Fruit fly (Drosophila melanogaster) whole organism, prepupa: ENCODE data around the gene Lsp1gamma.

Experiments used
- CG11902 ChIP-seq: fragments of 200-800 bp; sonication (Bioruptor generic); optimal IDR thresholded peaks from 3 replicates; lab custom pipeline; 2016; ENCODE audit warnings: missing biosample characterization, missing genetic modification characterization
- CG6276 ChIP-seq: fragments of 200-800 bp; sonication (Bioruptor generic); optimal IDR thresholded peaks from 2 replicates; lab custom pipeline; 2017; ENCODE audit warnings: missing biosample characterization, mild to moderate bottlenecking, missing genetic modification characterization
- CG8119 ChIP-seq: fragments of 200-800 bp; sonication (Bioruptor generic); IDR thresholded peaks from 3 replicates; pipeline ENCODE4 v1.3.6; 2022; ENCODE audit warnings: missing biosample characterization, missing genetic modification characterization
- Lpt ChIP-seq: fragments of 200-800 bp; sonication (Bioruptor generic); optimal IDR thresholded peaks from 3 replicates; lab custom pipeline; 2016; ENCODE audit warnings: missing biosample characterization, missing genetic modification characterization
- Sox14 ChIP-seq: fragments of 200-800 bp; sonication (Bioruptor generic); optimal IDR thresholded peaks from 3 replicates; lab custom pipeline; 2016; ENCODE audit warnings: missing biosample characterization, missing genetic modification characterization
- Sox15 ChIP-seq: fragments of 200-800 bp; sonication (Bioruptor generic); optimal IDR thresholded peaks from 3 replicates; lab custom pipeline; 2016; ENCODE audit warnings: missing biosample characterization, missing genetic modification characterization
- esn ChIP-seq: fragments of 200-800 bp; sonication (Bioruptor generic); optimal IDR thresholded peaks from 2 replicates; lab custom pipeline; 2016; ENCODE audit warnings: missing biosample characterization, mild to moderate bottlenecking, missing genetic modification characterization, moderate library complexity
- svp ChIP-seq: fragments of 200-800 bp; sonication (Bioruptor generic); peaks from one replicate; lab custom pipeline; 2016; ENCODE audit warnings: missing biosample characterization, missing genetic modification characterization

DNA sequence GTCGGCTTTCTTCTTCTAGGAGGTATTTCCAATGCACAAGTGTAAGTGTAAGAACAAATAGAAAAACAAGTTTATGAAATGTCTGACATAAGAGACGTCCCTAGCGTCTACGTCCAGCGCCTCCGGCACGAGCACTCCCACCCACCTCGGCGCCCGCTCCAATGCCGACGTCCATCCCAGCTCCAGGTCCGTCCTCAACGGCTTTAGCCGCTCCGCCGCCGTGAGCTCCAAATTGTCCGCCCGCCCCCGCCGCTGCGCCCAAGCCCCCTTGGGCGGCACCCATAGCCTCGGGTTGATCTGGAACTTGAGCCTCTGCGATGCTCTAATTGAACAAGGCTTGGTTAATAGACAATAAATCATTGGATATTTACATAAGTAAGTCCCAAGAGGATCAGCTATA, 31.6 kb downstream of the Lsp1gamma start:
- TF ChIP-seq CG6276 (GFP tag; lab: Kevin White, UChicago), result no peak
- TF ChIP-seq Lpt, result no peak
- no peak for TF ChIP-seq Sox14 (GFP tag; lab: Kevin White, UChicago)
- no peak for TF ChIP-seq Sox15 (GFP tag; lab: Kevin White, UChicago)
- no peak for TF ChIP-seq esn (GFP tag; lab: Kevin White, UChicago)
- TF ChIP-seq CG8119 (GFP tag; lab: Robert Waterston, UW), result no peak
- no peak for TF ChIP-seq svp (GFP tag; lab: Kevin White, UChicago)
- TF ChIP-seq CG11902, result no peak
